Fruit fly (Drosophila melanogaster) whole organism, embryonic: ENCODE results near the gene Hasp.

Experiments
- ATbp ChIP-seq: fragments of 200-800 bp; sonication (Bioruptor generic); optimal IDR thresholded peaks from 2 replicates; lab custom pipeline; 2017; ENCODE audit warnings: missing biosample characterization, mild to moderate bottlenecking, missing genetic modification characterization, missing genetic modification reagents
- Ada2b ChIP-seq: fragments of 200-800 bp; sonication (Bioruptor generic); IDR thresholded peaks from 2 replicates; pipeline ENCODE4 v1.3.6; 2022; ENCODE audit warnings: missing biosample characterization, missing genetic modification characterization
- Bteb2 ChIP-seq: fragments of 200-800 bp; sonication (Bioruptor generic); optimal IDR thresholded peaks from 2 replicates; lab custom pipeline; 2016; ENCODE audit warnings: missing biosample characterization, missing genetic modification characterization
- CG10366 ChIP-seq: fragments of 200-800 bp; sonication (Bioruptor generic); IDR thresholded peaks from 2 replicates; pipeline ENCODE4 v1.3.6; 2022; ENCODE audit warnings: missing biosample characterization, missing genetic modification characterization
- CG10654 ChIP-seq: fragments of 200-800 bp; sonication (Bioruptor generic); optimal IDR thresholded peaks from 2 replicates; lab custom pipeline; 2016; ENCODE audit warnings: missing biosample characterization, missing genetic modification characterization
- CG11723 ChIP-seq: fragments of 200-800 bp; sonication (Bioruptor generic); optimal IDR thresholded peaks from 2 replicates; lab custom pipeline; 2017; ENCODE audit warnings: missing biosample characterization, mild to moderate bottlenecking, missing genetic modification characterization
- CG12236 ChIP-seq: fragments of 200-800 bp; sonication (Bioruptor generic); optimal IDR thresholded peaks from 2 replicates; lab custom pipeline; 2016; ENCODE audit warnings: missing biosample characterization, missing genetic modification characterization
- CG12744 ChIP-seq: fragments of 200-800 bp; sonication (Bioruptor generic); optimal IDR thresholded peaks from 2 replicates; lab custom pipeline; 2016; ENCODE audit warnings: missing biosample characterization, missing genetic modification characterization
- CG13894 ChIP-seq: fragments of 200-800 bp; sonication (Bioruptor generic); optimal IDR thresholded peaks from 3 replicates; lab custom pipeline; 2018; ENCODE audit warnings: missing biosample characterization, mild to moderate bottlenecking, missing genetic modification characterization, moderate library complexity
- CG14014 ChIP-seq: fragments of 200-800 bp; sonication (Bioruptor generic); IDR thresholded peaks from 2 replicates; pipeline ENCODE4 v1.3.6; 2022; ENCODE audit warnings: missing biosample characterization, missing genetic modification characterization
- CG16813 ChIP-seq: fragments of 200-800 bp; sonication (Bioruptor generic); IDR thresholded peaks from 3 replicates; pipeline ENCODE4 v1.3.6; 2022; ENCODE audit warnings: missing biosample characterization, missing genetic modification characterization; ENCODE audit not compliant: partially characterized antibody
- CG30403 ChIP-seq: fragments of 200-800 bp; sonication (Bioruptor generic); optimal IDR thresholded peaks from 3 replicates; lab custom pipeline; 2016; ENCODE audit warnings: missing biosample characterization, missing genetic modification characterization
- CG3163 ChIP-seq: fragments of 200-800 bp; sonication (Bioruptor generic); optimal IDR thresholded peaks from 3 replicates; lab custom pipeline; 2016; ENCODE audit warnings: missing biosample characterization, missing genetic modification characterization
- CG3847 ChIP-seq: fragments of 200-800 bp; sonication (Bioruptor generic); IDR thresholded peaks from 2 replicates; pipeline ENCODE4 v1.3.6; 2022; ENCODE audit warnings: missing biosample characterization, missing genetic modification characterization
- CG7745 ChIP-seq: fragments of 200-800 bp; sonication (Bioruptor generic); optimal IDR thresholded peaks from 2 replicates; lab custom pipeline; 2018; ENCODE audit warnings: missing biosample characterization, mild to moderate bottlenecking, missing genetic modification characterization, moderate library complexity
- CG8765 ChIP-seq: fragments of 200-800 bp; sonication (Bioruptor generic); IDR thresholded peaks from 2 replicates; pipeline ENCODE4 v1.3.6; 2022; ENCODE audit warnings: missing biosample characterization, missing genetic modification characterization
- CG8944 ChIP-seq: fragments of 200-800 bp; sonication (Bioruptor generic); optimal IDR thresholded peaks from 3 replicates; lab custom pipeline; 2016; ENCODE audit warnings: missing biosample characterization, missing genetic modification characterization
- CG9215 ChIP-seq: fragments of 200-800 bp; sonication (Bioruptor generic); IDR thresholded peaks from 2 replicates; pipeline ENCODE4 v1.3.6; 2022; ENCODE audit warnings: missing biosample characterization, missing genetic modification characterization
- CG9437 ChIP-seq: fragments of 200-800 bp; sonication (Bioruptor generic); optimal IDR thresholded peaks from 2 replicates; lab custom pipeline; 2018; ENCODE audit warnings: missing biosample characterization, mild to moderate bottlenecking, missing genetic modification characterization
- CG9727 ChIP-seq: fragments of 200-800 bp; sonication (Bioruptor generic); optimal IDR thresholded peaks from 3 replicates; lab custom pipeline; 2017; ENCODE audit warnings: missing biosample characterization, mild to moderate bottlenecking, missing genetic modification characterization
- Dip3 ChIP-seq: fragments of 200-800 bp; sonication (Bioruptor generic); optimal IDR thresholded peaks from 3 replicates; lab custom pipeline; 2016; ENCODE audit warnings: missing biosample characterization, missing genetic modification characterization
- Dll ChIP-seq: fragments of 200-800 bp; sonication (Bioruptor generic); IDR thresholded peaks from 4 replicates; pipeline ENCODE4 v1.3.6; 2022; ENCODE audit warnings: missing biosample characterization, missing genetic modification characterization; ENCODE audit not compliant: partially characterized antibody
- Doc3 ChIP-seq: fragments of 200-800 bp; sonication (Bioruptor generic); IDR thresholded peaks from 3 replicates; pipeline ENCODE4 v1.3.6; 2022; ENCODE audit warnings: missing biosample characterization, missing genetic modification characterization; ENCODE audit not compliant: partially characterized antibody
- Dp ChIP-seq: fragments of 200-800 bp; sonication (Bioruptor generic); optimal IDR thresholded peaks from 2 replicates; lab custom pipeline; 2018; ENCODE audit warnings: missing biosample characterization, mild to moderate bottlenecking, missing genetic modification characterization, moderate library complexity
- Dref ChIP-seq: fragments of 200-800 bp; sonication (Bioruptor generic); IDR thresholded peaks from 2 replicates; pipeline ENCODE4 v1.3.6; 2022; ENCODE audit warnings: missing biosample characterization, missing genetic modification characterization
- Hr3 ChIP-seq: fragments of 200-800 bp; sonication (Bioruptor generic); optimal IDR thresholded peaks from 3 replicates; lab custom pipeline; 2016; ENCODE audit warnings: missing biosample characterization, missing genetic modification characterization
- Hr51 ChIP-seq, 2 experiments: fragments of 200-800 bp; sonication (Bioruptor generic); optimal IDR thresholded peaks; 2 replicates in 1 of 2; 3 replicates in 1 of 2; lab custom pipeline; 2016 to 2018; ENCODE audit warnings: missing biosample characterization in 2 of 2, missing genetic modification characterization in 2 of 2, mild to moderate bottlenecking in 1 of 2, moderate library complexity in 1 of 2
- Oli ChIP-seq: fragments of 200-800 bp; sonication (Bioruptor generic); optimal IDR thresholded peaks from 2 replicates; lab custom pipeline; 2018; ENCODE audit warnings: missing biosample characterization, mild to moderate bottlenecking, missing genetic modification characterization, moderate library complexity
- Pdp1 ChIP-seq, 2 experiments: fragments of 200-800 bp; sonication (Bioruptor generic); optimal IDR thresholded peaks; 3 replicates each; lab custom pipeline; 2016; ENCODE audit warnings: missing biosample characterization in 2 of 2, missing genetic modification characterization in 2 of 2, mild to moderate bottlenecking in 1 of 2, moderate library complexity in 1 of 2
- Rfx ChIP-seq: fragments of 200-800 bp; sonication (Bioruptor generic); IDR thresholded peaks from 2 replicates; pipeline ENCODE4 v1.3.6; 2022; ENCODE audit warnings: missing biosample characterization, missing genetic modification characterization
- abd-A ChIP-seq: fragments of 200-800 bp; sonication (Bioruptor generic); optimal IDR thresholded peaks from 3 replicates; lab custom pipeline; 2019; ENCODE audit warnings: missing biosample characterization, mild to moderate bottlenecking, missing genetic modification characterization, moderate library complexity
- amos ChIP-seq: fragments of 200-800 bp; sonication (Bioruptor generic); IDR thresholded peaks from 2 replicates; pipeline ENCODE4 v1.3.6; 2022; ENCODE audit warnings: missing biosample characterization, missing genetic modification characterization; ENCODE audit not compliant: partially characterized antibody
- bab2 ChIP-seq: fragments of 200-800 bp; sonication (Bioruptor generic); optimal IDR thresholded peaks from 2 replicates; lab custom pipeline; 2016; ENCODE audit warnings: missing biosample characterization, missing genetic modification characterization
- ci ChIP-seq: fragments of 200-800 bp; sonication (Bioruptor generic); IDR thresholded peaks from 3 replicates; pipeline ENCODE4 v1.3.6; 2022; ENCODE audit warnings: missing biosample characterization, missing genetic modification characterization
- crp ChIP-seq, 2 experiments: fragments of 200-800 bp; sonication (Bioruptor generic); optimal IDR thresholded peaks; 2 replicates in 1 of 2; 3 replicates in 1 of 2; lab custom pipeline; 2017; ENCODE audit warnings: missing biosample characterization in 2 of 2, missing genetic modification characterization in 2 of 2, mild to moderate bottlenecking in 1 of 2, moderate library complexity in 1 of 2
- danr ChIP-seq: fragments of 200-800 bp; sonication (Bioruptor generic); IDR thresholded peaks from 2 replicates; pipeline ENCODE4 v1.3.6; 2022; ENCODE audit warnings: missing biosample characterization, missing genetic modification characterization
- esg ChIP-seq: fragments of 200-800 bp; sonication (Bioruptor generic); conservative IDR thresholded peaks from 2 replicates; pipeline ENCODE4 v1.3.6; 2022; ENCODE audit warnings: missing biosample characterization, missing genetic modification characterization
- ewg ChIP-seq: fragments of 200-800 bp; sonication (Bioruptor generic); optimal IDR thresholded peaks from 3 replicates; lab custom pipeline; 2017; ENCODE audit warnings: mild to moderate bottlenecking, missing biosample characterization, missing genetic modification reagents, missing genetic modification characterization
- grau ChIP-seq: fragments of 200-800 bp; optimal IDR thresholded peaks from 3 replicates; lab custom pipeline; 2019; ENCODE audit warnings: missing biosample characterization, mild to moderate bottlenecking, missing genetic modification characterization, moderate library complexity
- kni ChIP-seq: fragments of 200-800 bp; sonication (Bioruptor generic); optimal IDR thresholded peaks from 3 replicates; lab custom pipeline; 2017; ENCODE audit warnings: mild to moderate bottlenecking, missing biosample characterization, missing genetic modification reagents, missing genetic modification characterization
- mld ChIP-seq: fragments of 200-800 bp; sonication (Bioruptor generic); IDR thresholded peaks from 3 replicates; pipeline ENCODE4 v1.3.6; 2022; ENCODE audit warnings: missing biosample characterization, missing genetic modification characterization; ENCODE audit not compliant: partially characterized antibody
- nerfin-2 ChIP-seq: fragments of 200-800 bp; sonication (Bioruptor generic); IDR thresholded peaks from 2 replicates; pipeline ENCODE4 v1.3.6; 2022; ENCODE audit warnings: missing biosample characterization, missing genetic modification characterization; ENCODE audit not compliant: partially characterized antibody
- org-1 ChIP-seq: fragments of 200-800 bp; sonication (Bioruptor generic); optimal IDR thresholded peaks from 2 replicates; lab custom pipeline; 2017; ENCODE audit warnings: missing biosample characterization, missing genetic modification characterization
- pnt ChIP-seq: fragments of 200-800 bp; sonication (Bioruptor generic); optimal IDR thresholded peaks from 3 replicates; lab custom pipeline; 2016; ENCODE audit warnings: missing biosample characterization, missing genetic modification characterization
- scrt ChIP-seq: fragments of 200-800 bp; sonication (Bioruptor generic); optimal IDR thresholded peaks from 2 replicates; lab custom pipeline; 2018; ENCODE audit warnings: missing biosample characterization, mild to moderate bottlenecking, missing genetic modification characterization, moderate library complexity
- tio ChIP-seq: fragments of 200-800 bp; sonication (Bioruptor generic); optimal IDR thresholded peaks from 2 replicates; lab custom pipeline; 2017; ENCODE audit warnings: missing biosample characterization, missing genetic modification characterization, inconsistent platforms
- vnd ChIP-seq: fragments of 200-800 bp; sonication (Bioruptor generic); IDR thresholded peaks from 3 replicates; pipeline ENCODE4 v1.3.6; 2022; ENCODE audit warnings: missing biosample characterization, missing genetic modification characterization; ENCODE audit not compliant: partially characterized antibody
- wdn ChIP-seq: fragments of 200-800 bp; sonication (Bioruptor generic); IDR thresholded peaks from 2 replicates; pipeline ENCODE4 v1.3.6; 2022; ENCODE audit warnings: missing biosample characterization, missing genetic modification characterization
- zen2 ChIP-seq: fragments of 200-800 bp; sonication (Bioruptor generic); IDR thresholded peaks from 3 replicates; pipeline ENCODE4 v1.3.6; 2022; ENCODE audit warnings: missing biosample characterization, missing genetic modification characterization; ENCODE audit not compliant: partially characterized antibody
- zf30C ChIP-seq: fragments of 200-800 bp; sonication (Bioruptor generic); optimal IDR thresholded peaks from 3 replicates; lab custom pipeline; 2018; ENCODE audit warnings: missing biosample characterization, mild to moderate bottlenecking, missing genetic modification characterization

Hasp gene

dm6 chr2L:19518636-19519086 is 1.7 kb upstream of the Hasp start, which contains the start of gene CG10132 (continued):
- no peak for TF ChIP-seq CG12744 (GFP tag; lab: Kevin White, UChicago)
- no peak for TF ChIP-seq pnt (GFP tag; lab: Kevin White, UChicago)
- no peak for TF ChIP-seq tio (GFP tag; lab: Kevin White, UChicago)
- no peak for TF ChIP-seq zf30C
- TF ChIP-seq Ada2b (GFP tag; lab: Robert Waterston, UW) = no peak
- peak; percentile 58 for TF ChIP-seq Dref (GFP tag; lab: Robert Waterston, UW)
- no peak for TF ChIP-seq CG8944 (GFP tag; lab: Kevin White, UChicago)
- no peak for TF ChIP-seq CG14014 (GFP tag; lab: Robert Waterston, UW)
- TF ChIP-seq Dll (GFP tag; lab: Robert Waterston, UW) = peak; percentile 53; the same call in 1 of the 4 replicates
- TF ChIP-seq Hr51 (GFP tag; optimal IDR thresholded peaks at IDR 0.05; lab: Kevin White, UChicago) = no peak
- TF ChIP-seq esg (GFP tag; lab: Robert Waterston, UW) = no peak
- TF ChIP-seq Dp (GFP tag; lab: Kevin White, UChicago) = peak; percentile 29
- TF ChIP-seq Dip3 (GFP tag; lab: Kevin White, UChicago) = no peak
- peak; percentile 58; the same call in 1 of the 3 replicates for TF ChIP-seq vnd
- TF ChIP-seq CG16813 (GFP tag; lab: Robert Waterston, UW) = peak; percentile 53; the same call in 2 of the 3 replicates
- no peak for TF ChIP-seq Bteb2 (GFP tag; lab: Kevin White, UChicago)
- no peak for TF ChIP-seq Hr3
- peak; percentile 32 for TF ChIP-seq ewg (GFP tag; lab: Kevin White, UChicago)
- TF ChIP-seq CG10654 (GFP tag; lab: Kevin White, UChicago) = no peak
- no peak for TF ChIP-seq danr (GFP tag; lab: Robert Waterston, UW)
- TF ChIP-seq ATbp = no peak
- no peak for TF ChIP-seq bab2
- no peak for TF ChIP-seq kni (GFP tag; lab: Kevin White, UChicago)
- TF ChIP-seq wdn (GFP tag; lab: Robert Waterston, UW) = no peak
- no peak for TF ChIP-seq Rfx (GFP tag; lab: Robert Waterston, UW)
- TF ChIP-seq zen2 (GFP tag; lab: Robert Waterston, UW) = peak; percentile 75
- TF ChIP-seq nerfin-2 (GFP tag; lab: Robert Waterston, UW) = peak; percentile 26; the same call in 1 of the 2 replicates
- peak; percentile 30; the same call in 1 of the 2 replicates for TF ChIP-seq amos (GFP tag; lab: Robert Waterston, UW)
- no peak for TF ChIP-seq scrt (GFP tag; lab: Kevin White, UChicago)
- peak; percentile 36; the same call in 1 of the 3 replicates for TF ChIP-seq ci (GFP tag; lab: Robert Waterston, UW)
- no peak for TF ChIP-seq Pdp1 (GFP tag; optimal IDR thresholded peaks at IDR 0.05; lab: Kevin White, UChicago)
- no peak for TF ChIP-seq CG9727

- no peak for TF ChIP-seq CG9437 (GFP tag; lab: Kevin White, UChicago)
- no peak for TF ChIP-seq grau
- TF ChIP-seq CG8765 (GFP tag; lab: Robert Waterston, UW) = no peak
- no peak for TF ChIP-seq CG30403
- TF ChIP-seq Oli = no peak
- TF ChIP-seq CG9215 (GFP tag; lab: Robert Waterston, UW) = no peak
- TF ChIP-seq CG3163 (GFP tag; lab: Kevin White, UChicago) = no peak
- no peak for TF ChIP-seq CG12236 (GFP tag; lab: Kevin White, UChicago)
- no peak for TF ChIP-seq CG11723 (GFP tag; lab: Kevin White, UChicago)
- TF ChIP-seq CG3847 (GFP tag; lab: Robert Waterston, UW) = no peak
- no peak for TF ChIP-seq CG10366 (GFP tag; lab: Robert Waterston, UW)
- TF ChIP-seq CG13894 (tag; lab: Kevin White, UChicago) = no peak
- TF ChIP-seq abd-A (tag; lab: Kevin White, UChicago) = no peak
- peak in 1 of 2 experiments; percentile 9 for TF ChIP-seq crp (GFP tag; optimal IDR thresholded peaks at IDR 0.05; lab: Kevin White, UChicago)
- TF ChIP-seq mld = no peak
- TF ChIP-seq ewg (GFP tag; lab: Kevin White, UChicago) = peak; percentile 80
- TF ChIP-seq CG7745 (tag; lab: Kevin White, UChicago) = no peak
- TF ChIP-seq Pdp1 (GFP tag; optimal IDR thresholded peaks at IDR 0.05; lab: Kevin White, UChicago) = peak in 1 of 2 experiments; percentile 79
- no peak for TF ChIP-seq Doc3 (GFP tag; lab: Robert Waterston, UW)
- no peak for TF ChIP-seq org-1 (GFP tag; lab: Kevin White, UChicago)
Observed at dm6 chr2L:19516062-19516461, 942 bp downstream of the Hasp start.
